Worm (Caenorhabditis elegans): Measurements from ENCODE around the gene fbxb-46.
"Not testable (repeated sequence)": the region's sequence is repeated elsewhere in the genome, so short reads cannot be mapped to it uniquely, and the experiment has no call there.

- TF ChIP-seq F13C5.2 (tag; optimal IDR thresholded peaks at IDR 0.05); ceh-13 (GFP tag; optimal IDR thresholded peaks at IDR 0.05); tbx-11 (GFP tag; IDR thresholded peaks at IDR 0.05); ama-1 (optimal IDR thresholded peaks at IDR 0.05); hnd-1 (tag; optimal IDR thresholded peaks at IDR 0.05); hmg-4 (GFP tag; optimal IDR thresholded peaks at IDR 0.05); flt-1 (GFP tag; IDR thresholded peaks at IDR 0.05); B0310.2 (tag; optimal IDR thresholded peaks at IDR 0.05); hmbx-1 (tag; optimal IDR thresholded peaks at IDR 0.05); sea-1 (GFP tag; conservative IDR thresholded peaks at IDR 0.05); ceh-36 (tag; optimal IDR thresholded peaks at IDR 0.05): not testable (repeated sequence)
These were observed 27.8 kb downstream of the fbxb-46 start, which contains the start of gene K05F6.4 for ce11 chrII:1543182-1543581.
